Worm (Caenorhabditis elegans): ENCODE measurements around the gene F43C9.1.

F43C9.1 gene

ce11 chrX:4809753-4810424, 16.8 kb downstream of the F43C9.1 start (continued):
- TF ChIP-seq ama-1 (optimal IDR thresholded peaks at IDR 0.05) (no peak), ztf-4 (tag; optimal IDR thresholded peaks at IDR 0.05) (no peak), ceh-90 (tag; optimal IDR thresholded peaks at IDR 0.05) (no peak), sup-37 (GFP tag; optimal IDR thresholded peaks at IDR 0.05) (no peak), vab-15 (tag; optimal IDR thresholded peaks at IDR 0.05) (no peak), unc-30 (tag; optimal IDR thresholded peaks at IDR 0.05) (no peak), elt-3 (tag; optimal IDR thresholded peaks at IDR 0.05) (peak in 2 of 6 experiments; percentile 49 to 66), rnt-1 (tag; optimal IDR thresholded peaks at IDR 0.05) (no peak), hlh-4 (tag; optimal IDR thresholded peaks at IDR 0.05) (no peak), ets-5 (GFP tag; IDR thresholded peaks at IDR 0.05) (no peak)

ce11 chrX:4811242-4811641, 18.2 kb downstream of the F43C9.1 start, which contains the start of gene ztf-16:
TSS of gene ztf-16 (minus strand) at chrX:4811540.
- no peak for TF ChIP-seq lin-39 (tag; optimal IDR thresholded peaks at IDR 0.05)
- TF ChIP-seq lsy-2 (tag; optimal IDR thresholded peaks at IDR 0.05): no peak
- peak; percentile 18 for TF ChIP-seq mep-1 (tag; optimal IDR thresholded peaks at IDR 0.05)
- peak; percentile 9 for TF ChIP-seq blmp-1 (tag; optimal IDR thresholded peaks at IDR 0.05)
- TF ChIP-seq nhr-85 (tag): peak; percentile 68

- no peak for TF ChIP-seq nhr-84 (tag; optimal IDR thresholded peaks at IDR 0.05)
- peak; percentile 17 for TF ChIP-seq tbx-2 (tag; optimal IDR thresholded peaks at IDR 0.05)
- peak in 1 of 2 experiments; percentile 2 for TF ChIP-seq ztf-11 (tag; optimal IDR thresholded peaks at IDR 0.05)
- 0 out of 2 replicates have a peak, but pooled peaks have one; percentile 33 for TF ChIP-seq grh-1 (GFP tag; IDR thresholded peaks at IDR 0.05)
- peak; percentile 80 for TF ChIP-seq pag-3 (tag; optimal IDR thresholded peaks at IDR 0.05; ENCODE audit: borderline replicate concordance, insufficient read depth)
- TF ChIP-seq mep-1 (tag; optimal IDR thresholded peaks at IDR 0.05): no peak
- peak in 1 of 2 experiments; percentile 37 for TF ChIP-seq mdl-1 (tag; optimal IDR thresholded peaks at IDR 0.05)
- peak in 2 of 6 experiments; percentile 8 to 48 for TF ChIP-seq elt-3 (tag; optimal IDR thresholded peaks at IDR 0.05)
- TF ChIP-seq swsn-7 (tag; optimal IDR thresholded peaks at IDR 0.05): peak; percentile 32
- peak; percentile 54 for TF ChIP-seq nhr-20 (tag; optimal IDR thresholded peaks at IDR 0.05)
- peak; percentile 54 for TF ChIP-seq nhr-71 (tag; optimal IDR thresholded peaks at IDR 0.05)
- TF ChIP-seq dpl-1 (GFP tag; optimal IDR thresholded peaks at IDR 0.05): peak in 1 of 3 experiments; percentile 5
- peak; percentile 65 for TF ChIP-seq lin-14 (GFP tag; optimal IDR thresholded peaks at IDR 0.05)
- peak; percentile 72 for TF ChIP-seq nhr-90 (tag; optimal IDR thresholded peaks at IDR 0.05; ENCODE audit: poor library complexity)
- peak; percentile 41 for TF ChIP-seq nhr-19 (GFP tag; conservative IDR thresholded peaks at IDR 0.05)
- peak; percentile 87 for TF ChIP-seq nhr-85 (tag)
- peak; percentile 58 for TF ChIP-seq blmp-1 (tag; optimal IDR thresholded peaks at IDR 0.05)
- no peak for TF ChIP-seq unc-30 (tag; optimal IDR thresholded peaks at IDR 0.05)
- TF ChIP-seq snu-23 (GFP tag; optimal IDR thresholded peaks at IDR 0.05): peak; percentile 56
- no peak for TF ChIP-seq fkh-4 (tag; optimal IDR thresholded peaks at IDR 0.05; ENCODE audit: borderline replicate concordance)
- no peak for TF ChIP-seq egl-13 (tag; optimal IDR thresholded peaks at IDR 0.05)
- TF ChIP-seq jun-1 (tag; optimal IDR thresholded peaks at IDR 0.05): peak; percentile 2
- TF ChIP-seq lin-35 (GFP tag; optimal IDR thresholded peaks at IDR 0.05): peak in 1 of 2 experiments; percentile 16
These were observed 20.1 kb downstream of the F43C9.1 start for ce11 chrX:4813115-4813732.

DNA sequence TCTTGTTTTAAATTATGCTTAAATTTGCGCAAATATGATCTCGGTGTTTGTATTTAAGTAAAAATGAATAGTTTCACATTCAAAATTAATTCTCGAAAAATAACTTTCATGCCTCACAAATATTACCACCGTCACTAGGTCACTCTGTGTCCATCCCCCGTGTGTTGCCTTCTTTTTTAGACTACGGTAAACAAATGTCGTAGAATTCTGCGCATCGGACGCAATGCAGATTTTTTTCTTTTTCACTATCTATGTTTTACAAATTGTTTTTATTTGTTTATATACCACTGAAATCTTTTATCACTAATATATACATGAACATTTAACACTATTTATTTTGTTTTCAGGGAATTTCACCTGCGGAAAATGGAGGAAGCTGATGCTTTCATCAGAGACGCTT, 25.2 kb downstream of the F43C9.1 start, which contains the start of gene R08E3.3:
R08E3.3 (plus strand) TSS at position 342 of the 400 bp plus-strand sequence.
- TF ChIP-seq zip-4 (GFP tag; optimal IDR thresholded peaks at IDR 0.05) (no peak), egl-13 (tag; optimal IDR thresholded peaks at IDR 0.05) (no peak), efl-1 (optimal IDR thresholded peaks at IDR 0.05) (peak; percentile 3 to 25), efl-1 (GFP tag; optimal IDR thresholded peaks at IDR 0.05 in 1 of 2) (peak in 1 of 2 experiments; percentile 93), irx-1 (tag; optimal IDR thresholded peaks at IDR 0.05) (peak; percentile 25), Y116A8C.19 (tag; optimal IDR thresholded peaks at IDR 0.05; ENCODE audit: borderline replicate concordance) (no peak), hpl-2 (GFP tag; optimal IDR thresholded peaks at IDR 0.05) (no peak), aha-1 (tag; optimal IDR thresholded peaks at IDR 0.05) (no peak), ama-1 (optimal IDR thresholded peaks at IDR 0.05) (no peak), lin-13 (GFP tag; optimal IDR thresholded peaks at IDR 0.05) (no peak), dsc-1 (tag; optimal IDR thresholded peaks at IDR 0.05) (no peak), hlh-17 (GFP tag; optimal IDR thresholded peaks at IDR 0.05; ENCODE audit: borderline replicate concordance) (no peak), sptf-1 (tag; optimal IDR thresholded peaks at IDR 0.05) (no peak), vab-15 (tag; optimal IDR thresholded peaks at IDR 0.05) (no peak), aly-2 (tag; optimal IDR thresholded peaks at IDR 0.05) (no peak), jun-1 (tag; optimal IDR thresholded peaks at IDR 0.05) (no peak), ceh-63 (GFP tag; optimal IDR thresholded peaks at IDR 0.05) (no peak), nhr-19 (GFP tag; conservative IDR thresholded peaks at IDR 0.05) (no peak)

All from whole organism, L1 larva.